Fruit fly (Drosophila melanogaster) S2 (cell line): ENCODE results near the gene PNKP.

Experiments used
- CG8478 ChIP-seq: fragments of >200 bp; optimal IDR thresholded peaks from 2 replicates; lab custom pipeline; 2018
- CTCF ChIP-seq, 2 experiments: fragments of >200 bp; optimal IDR thresholded peaks; 2 replicates each; lab custom pipeline; 2018

- TF ChIP-seq CG8478 (lab: Kevin White, UChicago): no peak
- TF ChIP-seq CTCF (optimal IDR thresholded peaks at IDR 0.05; lab: Kevin White, UChicago): no peak
Measured at dm6 chr3R:8321447-8321846, 21.9 kb downstream of the PNKP start, which contains the start of gene Or85a.
